Worm (Caenorhabditis elegans): Measurements from ENCODE around the gene srh-79.

- no peak for TF ChIP-seq aly-2 (tag; optimal IDR thresholded peaks at IDR 0.05)
- TF ChIP-seq unc-62 (GFP tag; optimal IDR thresholded peaks at IDR 0.05), result no peak
- TF ChIP-seq skn-1 (tag; optimal IDR thresholded peaks at IDR 0.05), result no peak
- no peak for TF ChIP-seq lsy-12 (tag; optimal IDR thresholded peaks at IDR 0.05)
- TF ChIP-seq ama-1 (optimal IDR thresholded peaks at IDR 0.05), result no peak
- TF ChIP-seq ceh-82 (tag; optimal IDR thresholded peaks at IDR 0.05), result no peak
- TF ChIP-seq elt-3 (tag; optimal IDR thresholded peaks at IDR 0.05), result no peak
- no peak for TF ChIP-seq ztf-4 (tag; optimal IDR thresholded peaks at IDR 0.05)
- no peak for TF ChIP-seq nhr-76 (tag; optimal IDR thresholded peaks at IDR 0.05)
- no peak for TF ChIP-seq zag-1 (tag; optimal IDR thresholded peaks at IDR 0.05)
Observed at ce11 chrV:7497440-7497839, at the start of gene srh-79.

Data from whole organism, L3 larva.